Worm (Caenorhabditis elegans) whole organism, L4 larva: Measurements from ENCODE around the gene ptp-5.2.

Source experiments
- R02D3.7 ChIP-seq: fragments of 150-350 bp; sonication (generic microtip); optimal IDR thresholded peaks from 3 replicates; lab custom pipeline; 2014; ENCODE audit warnings: missing biosample characterization, missing genetic modification characterization
- ama-1 ChIP-seq: fragments of 150-350 bp; optimal IDR thresholded peaks from 2 replicates; lab custom pipeline; 2014; ENCODE audit warnings: inconsistent platforms, mixed read lengths
- ces-1 ChIP-seq: fragments of 150-350 bp; sonication (generic microtip); optimal IDR thresholded peaks from 4 replicates; lab custom pipeline; 2014; ENCODE audit warnings: missing biosample characterization, missing genetic modification reagents, missing genetic modification characterization
- daf-16 ChIP-seq, 3 experiments: sonication (generic microtip); optimal IDR thresholded peaks; 2 replicates each; lab custom pipeline; 2016 to 2017; ENCODE audit warnings: missing genetic modification characterization in 3 of 3, missing genetic modification reagents in 3 of 3, mild to moderate bottlenecking in 2 of 3, missing compliant biosample characterization in 2 of 3, missing biosample characterization in 1 of 3, moderate library complexity in 1 of 3
- dmd-8 ChIP-seq: fragments of 200-800 bp; sonication (Bioruptor generic); IDR thresholded peaks from 2 replicates; pipeline ENCODE4 v1.3.6; 2022; ENCODE audit warnings: missing genetic modification characterization, missing compliant biosample characterization
- dmd-9 ChIP-seq: fragments of 200-800 bp; sonication (Bioruptor generic); IDR thresholded peaks from 2 replicates; pipeline ENCODE4 v1.3.6; 2022; ENCODE audit warnings: missing genetic modification reagents, missing genetic modification characterization, missing compliant biosample characterization
- hif-1 ChIP-seq, 2 experiments: sonication (generic microtip); optimal IDR thresholded peaks; 2 replicates each; lab custom pipeline; 2016 to 2017; ENCODE audit warnings: missing compliant biosample characterization in 2 of 2, missing genetic modification characterization in 2 of 2, missing genetic modification reagents in 2 of 2, missing genotype in 2 of 2, mild to moderate bottlenecking in 1 of 2
- lin-39 ChIP-seq: fragments of 150-350 bp; optimal IDR thresholded peaks from 2 replicates; lab custom pipeline; 2014; ENCODE audit warnings: missing biosample characterization, missing genetic modification reagents, missing genetic modification characterization
- nhr-77 ChIP-seq: fragments of 150-350 bp; optimal IDR thresholded peaks from 2 replicates; lab custom pipeline; 2014; ENCODE audit warnings: missing biosample characterization, missing genetic modification characterization
- pqm-1 ChIP-seq: sonication (generic microtip); optimal IDR thresholded peaks from 2 replicates; lab custom pipeline; 2017; ENCODE audit warnings: missing biosample characterization, missing genetic modification characterization
- skn-1 ChIP-seq: fragments of 150-350 bp; optimal IDR thresholded peaks from 2 replicates; lab custom pipeline; 2014; ENCODE audit warnings: missing biosample characterization, missing genetic modification characterization
- unc-130 ChIP-seq: sonication (generic microtip); optimal IDR thresholded peaks from 2 replicates; lab custom pipeline; 2016; ENCODE audit warnings: missing genetic modification reagents, missing genetic modification characterization, missing compliant biosample characterization

- TF ChIP-seq daf-16 (GFP tag; optimal IDR thresholded peaks at IDR 0.05; lab: Kevin White, UChicago): no peak
- no peak for TF ChIP-seq daf-16 (tag; optimal IDR thresholded peaks at IDR 0.05; lab: Kevin White, UChicago)
- no peak for TF ChIP-seq skn-1 (tag; lab: Kevin White, UChicago)
- no peak for TF ChIP-seq ces-1 (GFP tag; lab: Kevin White, UChicago)
- no peak for TF ChIP-seq dmd-8 (GFP tag; lab: Robert Waterston, UW)
- TF ChIP-seq ama-1 (lab: Kevin White, UChicago): no peak
- no peak for TF ChIP-seq hif-1 (tag; optimal IDR thresholded peaks at IDR 0.05; lab: Kevin White, UChicago)
- TF ChIP-seq unc-130 (GFP tag; lab: Kevin White, UChicago): no peak
- TF ChIP-seq lin-39: no peak
- TF ChIP-seq dmd-9 (GFP tag; lab: Robert Waterston, UW): no peak
- TF ChIP-seq nhr-77 (tag; lab: Kevin White, UChicago): no peak
- no peak for TF ChIP-seq R02D3.7 (tag; lab: Kevin White, UChicago)
- no peak for TF ChIP-seq pqm-1 (tag; lab: Kevin White, UChicago)
These were observed 45.2 kb downstream of the ptp-5.2 start, which contains the start of gene lgc-8 for ce11 chrIV:14715500-14715899.
